Fruit fly (Drosophila melanogaster) whole organism, embryonic: Measurements from ENCODE around the gene CG34461.

Experiments
- BEAF-32 ChIP-seq: fragments of 200-800 bp; sonication (Bioruptor generic); optimal IDR thresholded peaks from 3 replicates; lab custom pipeline; 2017; ENCODE audit warnings: missing biosample characterization, missing genetic modification characterization, mild to moderate bottlenecking, moderate library complexity, missing genetic modification reagents
- Blimp-1 ChIP-seq: fragments of 200-800 bp; sonication (Bioruptor generic); optimal IDR thresholded peaks from 3 replicates; lab custom pipeline; 2018; ENCODE audit warnings: missing biosample characterization, missing genetic modification characterization, mild to moderate bottlenecking, moderate library complexity, missing genetic modification reagents
- CG1024 ChIP-seq: fragments of 200-800 bp; sonication (Bioruptor generic); IDR thresholded peaks from 2 replicates; pipeline ENCODE4 v1.3.6; 2022; ENCODE audit warnings: missing biosample characterization, missing genetic modification characterization
- CG11093 ChIP-seq: fragments of 200-800 bp; sonication (Bioruptor generic); IDR thresholded peaks from 3 replicates; pipeline ENCODE4 v1.3.6; 2022; ENCODE audit warnings: missing biosample characterization, missing genetic modification characterization
- CG11723 ChIP-seq: fragments of 200-800 bp; sonication (Bioruptor generic); optimal IDR thresholded peaks from 2 replicates; lab custom pipeline; 2017; ENCODE audit warnings: missing biosample characterization, mild to moderate bottlenecking, missing genetic modification characterization
- CG12219 ChIP-seq: fragments of 200-800 bp; sonication (Bioruptor generic); optimal IDR thresholded peaks from 3 replicates; lab custom pipeline; 2018; ENCODE audit warnings: missing biosample characterization, mild to moderate bottlenecking, missing genetic modification characterization
- CG13287 ChIP-seq: fragments of 200-800 bp; sonication (Bioruptor generic); IDR thresholded peaks from 2 replicates; pipeline ENCODE4 v1.3.6; 2022; ENCODE audit warnings: missing biosample characterization, missing genetic modification characterization; ENCODE audit not compliant: partially characterized antibody
- CG14965 ChIP-seq: fragments of 200-800 bp; sonication (Bioruptor generic); optimal IDR thresholded peaks from 2 replicates; lab custom pipeline; 2016; ENCODE audit warnings: missing biosample characterization, missing genetic modification characterization, borderline replicate concordance
- CG1602 ChIP-seq: fragments of 200-800 bp; sonication (Bioruptor generic); optimal IDR thresholded peaks from 3 replicates; lab custom pipeline; 2016; ENCODE audit warnings: missing biosample characterization, missing genetic modification characterization
- CG17385 ChIP-seq: fragments of 200-800 bp; sonication (Bioruptor generic); optimal IDR thresholded peaks from 3 replicates; lab custom pipeline; 2018; ENCODE audit warnings: missing biosample characterization, mild to moderate bottlenecking, missing genetic modification characterization
- CG1832 ChIP-seq: fragments of 200-800 bp; sonication (Bioruptor generic); optimal IDR thresholded peaks from 2 replicates; lab custom pipeline; 2017; ENCODE audit warnings: missing biosample characterization, mild to moderate bottlenecking, missing genetic modification characterization, inconsistent platforms
- CG18599 ChIP-seq: fragments of 200-800 bp; sonication (Bioruptor generic); optimal IDR thresholded peaks from 3 replicates; lab custom pipeline; 2017; ENCODE audit warnings: missing biosample characterization, missing genetic modification characterization, mild to moderate bottlenecking, moderate library complexity, missing genetic modification reagents
- CG2712 ChIP-seq: fragments of 200-800 bp; optimal IDR thresholded peaks from 3 replicates; lab custom pipeline; 2019; ENCODE audit warnings: missing biosample characterization, mild to moderate bottlenecking, missing genetic modification characterization, moderate library complexity
- CG3163 ChIP-seq: fragments of 200-800 bp; sonication (Bioruptor generic); optimal IDR thresholded peaks from 3 replicates; lab custom pipeline; 2016; ENCODE audit warnings: missing biosample characterization, missing genetic modification characterization
- CG6813 ChIP-seq: fragments of 200-800 bp; sonication (Bioruptor generic); optimal IDR thresholded peaks from 2 replicates; lab custom pipeline; 2017; ENCODE audit warnings: missing biosample characterization, missing genetic modification characterization, mild to moderate bottlenecking, moderate library complexity, missing genetic modification reagents
- CG8478 ChIP-seq: fragments of >200 bp; optimal IDR thresholded peaks from 2 replicates; lab custom pipeline; 2018
- Dip3 ChIP-seq: fragments of 200-800 bp; sonication (Bioruptor generic); optimal IDR thresholded peaks from 3 replicates; lab custom pipeline; 2016; ENCODE audit warnings: missing biosample characterization, missing genetic modification characterization
- E2f1 ChIP-seq: fragments of 200-800 bp; sonication (Bioruptor generic); IDR thresholded peaks from 2 replicates; pipeline ENCODE4 v1.3.6; 2022; ENCODE audit warnings: missing biosample characterization, missing genetic modification characterization
- Ets65A ChIP-seq: fragments of 200-800 bp; sonication (Bioruptor generic); peaks from one replicate; lab custom pipeline; 2016; ENCODE audit warnings: missing biosample characterization, missing genetic modification characterization
- H2.0 ChIP-seq: fragments of 200-800 bp; sonication (Bioruptor generic); IDR thresholded peaks from 2 replicates; pipeline ENCODE4 v1.3.6; 2022; ENCODE audit warnings: missing biosample characterization, missing genetic modification characterization
- HLH4C ChIP-seq: fragments of 200-800 bp; sonication (Bioruptor generic); IDR thresholded peaks from 3 replicates; pipeline ENCODE4 v1.3.6; 2022; ENCODE audit warnings: missing biosample characterization, missing genetic modification characterization; ENCODE audit not compliant: partially characterized antibody
- Hand ChIP-seq: fragments of 200-800 bp; sonication (Bioruptor generic); optimal IDR thresholded peaks from 2 replicates; lab custom pipeline; 2017; ENCODE audit warnings: mild to moderate bottlenecking, missing biosample characterization, missing genetic modification reagents, missing genetic modification characterization
- Hr78 ChIP-seq, 2 experiments: fragments of 200-800 bp in 1 of 2; fragments of >200 bp in 1 of 2; sonication (Bioruptor generic) in 1 of 2; optimal IDR thresholded peaks; 2 replicates each; lab custom pipeline; 2017 to 2019; ENCODE audit warnings: missing biosample characterization in 2 of 2, missing genetic modification characterization in 2 of 2, mild to moderate bottlenecking in 1 of 2, moderate library complexity in 1 of 2
- Mrtf ChIP-seq: fragments of 200-800 bp; sonication (Bioruptor generic); IDR thresholded peaks from 3 replicates; pipeline ENCODE4 v1.3.6; 2022; ENCODE audit warnings: missing biosample characterization, missing genetic modification characterization
- Myb ChIP-seq: fragments of 200-800 bp; sonication (Bioruptor generic); optimal IDR thresholded peaks from 2 replicates; lab custom pipeline; 2016; ENCODE audit warnings: missing biosample characterization, missing genetic modification characterization
- NFAT ChIP-seq: fragments of 200-800 bp; sonication (Bioruptor generic); IDR thresholded peaks from 2 replicates; pipeline ENCODE4 v1.3.6; 2022; ENCODE audit warnings: missing biosample characterization, missing genetic modification characterization
- Neu2 ChIP-seq: fragments of 200-800 bp; sonication (Bioruptor generic); optimal IDR thresholded peaks from 3 replicates; lab custom pipeline; 2016; ENCODE audit warnings: missing biosample characterization, missing genetic modification characterization, borderline replicate concordance
- Opbp ChIP-seq: fragments of 200-800 bp; sonication (Bioruptor generic); IDR thresholded peaks from 3 replicates; pipeline ENCODE4 v1.3.6; 2022; ENCODE audit warnings: missing biosample characterization, missing genetic modification characterization; ENCODE audit not compliant: partially characterized antibody
- Sry-δ ChIP-seq: fragments of 200-800 bp; sonication (Bioruptor generic); optimal IDR thresholded peaks from 2 replicates; lab custom pipeline; 2016; ENCODE audit warnings: missing biosample characterization, missing genetic modification characterization
- Trl ChIP-seq, 3 experiments: fragments of >200 bp in 2 of 3; fragments of 200-800 bp in 1 of 3; sonication (Bioruptor generic) in 1 of 3; optimal IDR thresholded peaks; 2 replicates in 1 of 3; 3 replicates in 2 of 3; lab custom pipeline; 2016 to 2017; ENCODE audit warnings: missing biosample characterization in 1 of 3, missing genetic modification characterization in 1 of 3
- abd-A ChIP-seq: fragments of 200-800 bp; sonication (Bioruptor generic); optimal IDR thresholded peaks from 3 replicates; lab custom pipeline; 2019; ENCODE audit warnings: missing biosample characterization, mild to moderate bottlenecking, missing genetic modification characterization, moderate library complexity
- aop ChIP-seq: fragments of 200-800 bp; sonication (Bioruptor generic); IDR thresholded peaks from 2 replicates; pipeline ENCODE4 v1.3.6; 2022; ENCODE audit warnings: missing biosample characterization, missing genetic modification characterization
- corto ChIP-seq: fragments of 200-800 bp; sonication (Bioruptor generic); optimal IDR thresholded peaks from 2 replicates; lab custom pipeline; 2016; ENCODE audit warnings: missing biosample characterization, mild to moderate bottlenecking, missing genetic modification characterization, moderate library complexity
- da ChIP-seq: fragments of 200-800 bp; sonication (Bioruptor generic); optimal IDR thresholded peaks from 2 replicates; lab custom pipeline; 2016; ENCODE audit warnings: missing biosample characterization, missing genetic modification characterization
- ems ChIP-seq: fragments of 200-800 bp; sonication (Bioruptor generic); optimal IDR thresholded peaks from 3 replicates; lab custom pipeline; 2016; ENCODE audit warnings: missing biosample characterization, missing genetic modification characterization
- hb ChIP-seq: fragments of 200-800 bp; sonication (Bioruptor generic); IDR thresholded peaks from 3 replicates; pipeline ENCODE4 v1.3.6; 2022; ENCODE audit warnings: missing biosample characterization, missing genetic modification characterization; ENCODE audit not compliant: partially characterized antibody
- ind ChIP-seq: fragments of 200-800 bp; sonication (Bioruptor generic); optimal IDR thresholded peaks from 3 replicates; lab custom pipeline; 2016; ENCODE audit warnings: missing biosample characterization, missing genetic modification characterization
- inv ChIP-seq: fragments of 200-800 bp; sonication (Bioruptor generic); IDR thresholded peaks from 2 replicates; pipeline ENCODE4 v1.3.6; 2022; ENCODE audit warnings: missing biosample characterization, missing genetic modification characterization; ENCODE audit not compliant: partially characterized antibody
- knrl ChIP-seq: fragments of 200-800 bp; sonication (Bioruptor generic); IDR thresholded peaks from 3 replicates; pipeline ENCODE4 v1.3.6; 2022; ENCODE audit warnings: missing biosample characterization, missing genetic modification characterization; ENCODE audit not compliant: partially characterized antibody
- mld ChIP-seq: fragments of 200-800 bp; sonication (Bioruptor generic); IDR thresholded peaks from 3 replicates; pipeline ENCODE4 v1.3.6; 2022; ENCODE audit warnings: missing biosample characterization, missing genetic modification characterization; ENCODE audit not compliant: partially characterized antibody
- prd ChIP-seq, 3 experiments: fragments of >200 bp in 2 of 3; fragments of 200-800 bp in 1 of 3; sonication (Bioruptor generic) in 1 of 3; optimal IDR thresholded peaks in 2 of 3; IDR thresholded peaks in 1 of 3; 2 replicates in 2 of 3; 3 replicates in 1 of 3; pipeline versions ENCODE4 v1.3.6 to Lab custom; 2017 to 2022; ENCODE audit warnings: missing biosample characterization in 1 of 3, missing genetic modification characterization in 1 of 3
- pros ChIP-seq: fragments of 200-800 bp; sonication (Bioruptor generic); optimal IDR thresholded peaks from 3 replicates; lab custom pipeline; 2019; ENCODE audit warnings: missing biosample characterization, mild to moderate bottlenecking, missing genetic modification characterization, moderate library complexity
- pzg ChIP-seq: fragments of 200-800 bp; sonication (Bioruptor generic); optimal IDR thresholded peaks from 3 replicates; lab custom pipeline; 2018; ENCODE audit warnings: missing biosample characterization, mild to moderate bottlenecking, missing genetic modification characterization, moderate library complexity
- salm ChIP-seq: fragments of 200-800 bp; sonication (Bioruptor generic); optimal IDR thresholded peaks from 2 replicates; lab custom pipeline; 2018; ENCODE audit warnings: missing biosample characterization, mild to moderate bottlenecking, missing genetic modification characterization

CG34461 gene

dm6 chr3L:8289336-8290258, 36.1 kb upstream of the CG34461 start, which contains the start of gene cert (continued):
- TF ChIP-seq inv (peak; percentile 87), CG12219 (no peak)

dm6 chr3L:8295227-8295626, 30.4 kb upstream of the CG34461 start, which contains the start of gene CG7201:
TSS of gene CG7201 (minus strand) at chr3L:8295327.
- TF ChIP-seq CG14965 (no peak), da (GFP tag; lab: Kevin White, UChicago) (no peak), CG1602 (no peak), ems (GFP tag; lab: Kevin White, UChicago) (no peak), CG11093 (GFP tag; lab: Robert Waterston, UW) (no peak), NFAT (no peak), prd (optimal IDR thresholded peaks at IDR 0.05; lab: Kevin White, UChicago) (no peak), prd (GFP tag; IDR thresholded peaks at IDR 0.05; lab: Robert Waterston, UW) (no peak), Hr78 (GFP tag; optimal IDR thresholded peaks at IDR 0.05; lab: Kevin White, UChicago) (no peak)

dm6 chr3L:8296941-8297340, 28.7 kb upstream of the CG34461 start, which contains the start of gene Rab19:
TSS of gene Rab19 (plus strand) at chr3L:8297018.
- TF ChIP-seq CG1832 (GFP tag; lab: Kevin White, UChicago) (no peak), Ets65A (GFP tag; lab: Kevin White, UChicago) (no peak), Sry-δ (GFP tag; lab: Kevin White, UChicago) (peak; percentile 71), aop (GFP tag; lab: Robert Waterston, UW) (no peak), Mrtf (GFP tag; lab: Robert Waterston, UW) (no peak), Hand (GFP tag; lab: Kevin White, UChicago) (no peak), CG2712 (tag; lab: Kevin White, UChicago) (peak; percentile 20), H2.0 (GFP tag; lab: Robert Waterston, UW) (no peak), Dip3 (GFP tag; lab: Kevin White, UChicago) (no peak), pros (GFP tag; lab: Kevin White, UChicago) (no peak), CG1024 (no peak), E2f1 (GFP tag; lab: Robert Waterston, UW) (no peak), Neu2 (GFP tag; lab: Kevin White, UChicago) (no peak), Myb (GFP tag; lab: Kevin White, UChicago) (peak; percentile 85), hb (peak; percentile 83), CG13287 (GFP tag; lab: Robert Waterston, UW) (peak; percentile 97), ind (GFP tag; lab: Kevin White, UChicago) (no peak), CG6813 (GFP tag; lab: Kevin White, UChicago) (no peak), CG11723 (no peak), CG18599 (GFP tag; lab: Kevin White, UChicago) (no peak), mld (GFP tag; lab: Robert Waterston, UW) (peak; percentile 78; the same call in 2 of the 3 replicates), salm (tag; lab: Kevin White, UChicago) (no peak), Opbp (GFP tag; lab: Robert Waterston, UW) (peak; percentile 72; the same call in 2 of the 3 replicates), Blimp-1 (GFP tag; lab: Kevin White, UChicago) (peak; percentile 85), abd-A (tag; lab: Kevin White, UChicago) (peak; percentile 5), CG8478 (lab: Kevin White, UChicago) (no peak), corto (GFP tag; lab: Kevin White, UChicago) (no peak), HLH4C (peak; percentile 89), CG17385 (peak; percentile 36), knrl (GFP tag; lab: Robert Waterston, UW) (peak; percentile 87), Trl (optimal IDR thresholded peaks at IDR 0.05; lab: Kevin White, UChicago) (no peak), Trl (GFP tag; optimal IDR thresholded peaks at IDR 0.05; lab: Kevin White, UChicago) (no peak), BEAF-32 (GFP tag; lab: Kevin White, UChicago) (peak; percentile 86), pzg (GFP tag; lab: Kevin White, UChicago) (peak; percentile 53), CG3163 (GFP tag; lab: Kevin White, UChicago) (no peak)
